Worm (Caenorhabditis elegans) whole organism, mixed stage, embryonic: ENCODE measurements around the gene F44A6.3.
A peak's percentile ranks its signal among the peaks of the same experiment; 100 is the strongest.

Experiments
- M03D4.4 ChIP-seq: sonication (generic microtip); optimal IDR thresholded peaks from 2 replicates; lab custom pipeline; 2017; ENCODE audit warnings: mild to moderate bottlenecking, missing genetic modification characterization, missing compliant biosample characterization
- bed-3 ChIP-seq: fragments of 200-800 bp; sonication (Bioruptor generic); optimal IDR thresholded peaks from 3 replicates; lab custom pipeline; 2018; ENCODE audit warnings: mild to moderate bottlenecking, missing genetic modification characterization, moderate library complexity, missing compliant biosample characterization
- blmp-1 ChIP-seq: fragments of 150-350 bp; optimal IDR thresholded peaks from 2 replicates; lab custom pipeline; 2014; ENCODE audit warnings: missing biosample characterization, missing genetic modification characterization
- ceh-39 ChIP-seq: fragments of 150-350 bp; optimal IDR thresholded peaks from 2 replicates; lab custom pipeline; 2014; ENCODE audit warnings: missing biosample characterization, missing genetic modification characterization
- ceh-43 ChIP-seq: fragments of 200-800 bp; sonication (Bioruptor generic); optimal IDR thresholded peaks from 2 replicates; lab custom pipeline; 2018; ENCODE audit warnings: mild to moderate bottlenecking, missing genetic modification characterization, moderate library complexity, missing compliant biosample characterization
- ceh-83 ChIP-seq: fragments of 200-800 bp; sonication (Bioruptor generic); optimal IDR thresholded peaks from 2 replicates; lab custom pipeline; 2018; ENCODE audit warnings: mild to moderate bottlenecking, missing genetic modification characterization, missing compliant biosample characterization
- ces-1 ChIP-seq: fragments of 150-350 bp; optimal IDR thresholded peaks from 2 replicates; lab custom pipeline; 2014; ENCODE audit warnings: missing biosample characterization, missing genetic modification reagents, missing genetic modification characterization
- drap-1 ChIP-seq: fragments of 200-800 bp; sonication (Bioruptor generic); optimal IDR thresholded peaks from 3 replicates; lab custom pipeline; 2018; ENCODE audit warnings: mild to moderate bottlenecking, missing genetic modification characterization, missing compliant biosample characterization
- elt-1 ChIP-seq: sonication (generic microtip); optimal IDR thresholded peaks from 2 replicates; lab custom pipeline; 2017; ENCODE audit warnings: missing genetic modification characterization, mild to moderate bottlenecking, missing compliant biosample characterization, antibody characterized with exemption, moderate library complexity, borderline replicate concordance; ENCODE audit not compliant: insufficient read depth
- elt-3 ChIP-seq: fragments of 150-350 bp; optimal IDR thresholded peaks from 2 replicates; lab custom pipeline; 2014; ENCODE audit warnings: missing biosample characterization, missing genetic modification characterization
- flh-1 ChIP-seq: fragments of 200-800 bp; sonication (Bioruptor generic); optimal IDR thresholded peaks from 2 replicates; lab custom pipeline; 2018; ENCODE audit warnings: mild to moderate bottlenecking, missing genetic modification characterization, moderate library complexity, missing compliant biosample characterization
- ham-2 ChIP-seq: fragments of 200-800 bp; sonication (Bioruptor generic); optimal IDR thresholded peaks from 2 replicates; lab custom pipeline; 2018; ENCODE audit warnings: mild to moderate bottlenecking, missing genetic modification characterization, missing compliant biosample characterization
- hlh-1 ChIP-seq: fragments of 150-350 bp; optimal IDR thresholded peaks from 2 replicates; lab custom pipeline; 2014; ENCODE audit warnings: missing biosample characterization, missing genetic modification reagents, missing genetic modification characterization
- lin-13 ChIP-seq: fragments of 150-350 bp; optimal IDR thresholded peaks from 2 replicates; lab custom pipeline; 2014; ENCODE audit warnings: missing biosample characterization, missing genetic modification characterization
- lin-32 ChIP-seq: fragments of 200-800 bp; sonication (Bioruptor generic); optimal IDR thresholded peaks from 2 replicates; lab custom pipeline; 2018; ENCODE audit warnings: mild to moderate bottlenecking, missing genetic modification characterization, missing compliant biosample characterization
- lsy-2 ChIP-seq: fragments of 150-350 bp; optimal IDR thresholded peaks from 2 replicates; lab custom pipeline; 2014; ENCODE audit warnings: missing biosample characterization, missing genetic modification characterization
- mab-5 ChIP-seq: fragments of 150-350 bp; optimal IDR thresholded peaks from 2 replicates; lab custom pipeline; 2014; ENCODE audit warnings: missing biosample characterization, missing genetic modification characterization
- mep-1 ChIP-seq: fragments of 150-350 bp; optimal IDR thresholded peaks from 2 replicates; lab custom pipeline; 2017; ENCODE audit warnings: missing biosample characterization, missing genetic modification reagents, missing genetic modification characterization, inconsistent platforms
- mls-2 ChIP-seq: sonication (generic microtip); optimal IDR thresholded peaks from 2 replicates; lab custom pipeline; 2016; ENCODE audit warnings: mild to moderate bottlenecking, missing genetic modification characterization, moderate library complexity, missing compliant biosample characterization
- nhr-12 ChIP-seq: fragments of 150-350 bp; optimal IDR thresholded peaks from 2 replicates; lab custom pipeline; 2014; ENCODE audit warnings: missing biosample characterization, missing genetic modification characterization
- nhr-2 ChIP-seq: fragments of 150-350 bp; optimal IDR thresholded peaks from 2 replicates; lab custom pipeline; 2014; ENCODE audit warnings: missing biosample characterization, missing genetic modification characterization
- nhr-237 ChIP-seq: fragments of 150-350 bp; optimal IDR thresholded peaks from 2 replicates; lab custom pipeline; 2014; ENCODE audit warnings: missing biosample characterization, missing genetic modification characterization
- nhr-28 ChIP-seq: fragments of 150-350 bp; optimal IDR thresholded peaks from 2 replicates; lab custom pipeline; 2014; ENCODE audit warnings: missing biosample characterization, missing genetic modification characterization
- nhr-76 ChIP-seq: sonication (generic microtip); optimal IDR thresholded peaks from 2 replicates; lab custom pipeline; 2017; ENCODE audit warnings: missing biosample characterization, missing genetic modification characterization
- pha-4 ChIP-seq: fragments of 150-350 bp; optimal IDR thresholded peaks from 2 replicates; lab custom pipeline; 2018; ENCODE audit warnings: missing biosample characterization, missing genetic modification reagents, missing genetic modification characterization
- sem-2 ChIP-seq: fragments of 200-800 bp; sonication (Bioruptor generic); optimal IDR thresholded peaks from 2 replicates; lab custom pipeline; 2018; ENCODE audit warnings: mild to moderate bottlenecking, missing genetic modification characterization, missing compliant biosample characterization
- snpc-4 ChIP-seq: fragments of 150-350 bp; optimal IDR thresholded peaks from 2 replicates; lab custom pipeline; 2014; ENCODE audit warnings: missing biosample characterization, missing genetic modification characterization
- sptf-1 ChIP-seq: sonication (generic microtip); optimal IDR thresholded peaks from 2 replicates; lab custom pipeline; 2017; ENCODE audit warnings: mild to moderate bottlenecking, missing genetic modification characterization, moderate library complexity, missing compliant biosample characterization
- tbx-8 ChIP-seq: fragments of 200-800 bp; sonication (Bioruptor generic); optimal IDR thresholded peaks from 2 replicates; lab custom pipeline; 2018; ENCODE audit warnings: mild to moderate bottlenecking, missing genetic modification characterization, moderate library complexity, missing compliant biosample characterization
- unc-120 ChIP-seq: sonication (generic microtip); optimal IDR thresholded peaks from 2 replicates; lab custom pipeline; 2017; ENCODE audit warnings: missing genetic modification characterization, missing compliant biosample characterization; ENCODE audit not compliant: poor library complexity, severe bottlenecking
- unc-39 ChIP-seq: fragments of 150-350 bp; optimal IDR thresholded peaks from 2 replicates; lab custom pipeline; 2014; ENCODE audit warnings: missing biosample characterization, missing genetic modification characterization
- unc-62 ChIP-seq: fragments of 150-350 bp; optimal IDR thresholded peaks from 2 replicates; lab custom pipeline; 2014; ENCODE audit warnings: missing biosample characterization, missing genetic modification reagents, missing genetic modification characterization
- zip-8 ChIP-seq: fragments of 150-350 bp; optimal IDR thresholded peaks from 2 replicates; lab custom pipeline; 2014; ENCODE audit warnings: missing biosample characterization, missing genetic modification characterization
- ztf-11 ChIP-seq: fragments of 150-350 bp; optimal IDR thresholded peaks from 2 replicates; lab custom pipeline; 2014; ENCODE audit warnings: missing biosample characterization, missing genetic modification characterization

Gene F44A6.3

DNA sequence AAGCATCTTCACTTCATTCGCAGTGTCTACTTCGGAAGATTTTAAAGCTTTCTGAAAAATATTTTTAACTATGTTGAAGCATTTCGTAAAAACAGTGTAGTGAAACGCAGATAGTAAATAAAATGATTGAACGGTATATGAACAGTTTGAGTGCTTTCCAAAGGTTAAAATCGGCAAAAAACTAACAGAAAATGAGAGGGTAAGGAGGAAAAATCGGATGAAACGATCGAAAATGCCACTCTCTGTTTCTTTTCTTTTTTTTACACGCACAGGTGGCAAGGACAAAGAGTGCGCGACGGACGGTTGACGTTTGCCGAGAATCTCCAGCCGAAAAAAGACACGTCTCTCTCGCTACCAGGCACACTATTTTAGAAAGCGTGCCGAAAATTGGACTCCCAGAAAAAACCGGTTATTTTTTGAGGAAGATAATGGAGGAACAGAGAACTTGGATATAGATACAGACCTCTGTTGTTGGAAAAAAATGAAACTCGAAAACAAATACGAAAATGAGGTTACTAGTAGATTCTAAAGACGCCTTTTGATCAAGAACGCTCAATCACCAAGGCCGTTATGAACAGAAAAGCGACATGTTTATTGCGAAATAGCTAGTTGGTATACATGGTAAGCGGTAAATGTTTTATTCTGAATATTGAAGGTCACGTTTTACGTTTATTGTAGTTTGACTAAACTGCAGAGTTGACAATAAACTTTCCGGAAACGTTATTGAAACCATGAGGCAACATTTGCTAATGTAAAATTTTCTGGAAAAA is 18.1 kb upstream of the F44A6.3 start, which contains the start of gene myrf-2:
myrf-2 (minus strand) TSS at position 51 of the 770 bp plus-strand sequence.
- TF ChIP-seq tbx-8 (GFP tag; lab: Kevin White, UChicago): no peak
- no peak for TF ChIP-seq drap-1 (GFP tag; lab: Kevin White, UChicago)
- no peak for TF ChIP-seq mab-5
- TF ChIP-seq ceh-83: no peak
- TF ChIP-seq sptf-1: no peak
- no peak for TF ChIP-seq nhr-237 (tag; lab: Kevin White, UChicago)

DNA sequence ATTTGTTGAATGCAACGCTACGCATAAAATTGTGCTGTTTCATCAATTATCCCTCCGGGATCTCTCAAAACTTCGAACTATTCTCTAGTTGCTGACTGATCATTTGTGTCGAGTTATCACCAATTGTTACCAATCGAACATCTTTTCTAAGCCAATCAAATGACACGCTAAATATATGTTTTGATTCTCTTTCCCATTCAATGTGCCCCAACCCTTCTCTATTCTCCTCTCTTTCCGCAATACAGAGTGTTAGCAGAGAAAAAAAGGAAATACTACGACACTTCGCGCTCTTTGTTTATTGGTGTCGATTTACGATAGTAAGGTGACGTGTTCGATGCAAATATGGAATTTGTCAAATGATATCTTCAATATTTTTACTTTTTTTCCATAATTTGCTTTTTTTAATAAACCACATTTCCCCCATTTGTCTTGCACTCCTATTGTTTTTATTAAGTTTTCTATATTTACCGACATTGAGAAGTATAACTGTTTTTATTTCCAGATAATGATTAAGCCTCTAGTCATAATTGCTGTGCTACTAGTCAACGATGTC is 15.3 kb upstream of the F44A6.3 start, which contains the start of gene nucb-1:
nucb-1 (plus strand) TSS at position 503 of the 553 bp plus-strand sequence.
- no peak for TF ChIP-seq ham-2 (GFP tag; lab: Kevin White, UChicago)
- peak; percentile 46 for TF ChIP-seq mep-1 (tag; lab: Kevin White, UChicago)
- no peak for TF ChIP-seq nhr-76 (tag; lab: Kevin White, UChicago)
- TF ChIP-seq ceh-83: no peak
- no peak for TF ChIP-seq flh-1
- TF ChIP-seq ces-1 (GFP tag; lab: Kevin White, UChicago): peak; percentile 58
- no peak for TF ChIP-seq tbx-8 (GFP tag; lab: Kevin White, UChicago)
- no peak for TF ChIP-seq mls-2 (tag; lab: Kevin White, UChicago)
- TF ChIP-seq lsy-2 (tag; lab: Kevin White, UChicago): peak; percentile 47
- TF ChIP-seq unc-62 (GFP tag; lab: Kevin White, UChicago): peak; percentile 75
- TF ChIP-seq nhr-237 (tag; lab: Kevin White, UChicago): peak; percentile 70
- no peak for TF ChIP-seq elt-1 (tag; lab: Kevin White, UChicago)
- no peak for TF ChIP-seq lin-32 (GFP tag; lab: Kevin White, UChicago)
- TF ChIP-seq hlh-1 (tag; lab: Kevin White, UChicago): peak; percentile 52
- no peak for TF ChIP-seq sptf-1
- TF ChIP-seq pha-4 (tag; lab: Kevin White, UChicago): peak; percentile 43
- no peak for TF ChIP-seq ceh-43
- TF ChIP-seq nhr-28 (tag; lab: Kevin White, UChicago): no peak
- TF ChIP-seq mab-5: no peak
- peak; percentile 5 for TF ChIP-seq unc-39 (tag; lab: Kevin White, UChicago)
- TF ChIP-seq drap-1 (GFP tag; lab: Kevin White, UChicago): peak; percentile 4
- TF ChIP-seq zip-8 (tag; lab: Kevin White, UChicago): no peak
- TF ChIP-seq unc-120: peak; percentile 69
- no peak for TF ChIP-seq nhr-2 (tag; lab: Kevin White, UChicago)
- peak; percentile 68 for TF ChIP-seq ceh-39 (tag; lab: Kevin White, UChicago)
- TF ChIP-seq snpc-4 (tag; lab: Kevin White, UChicago): no peak
- no peak for TF ChIP-seq M03D4.4
- no peak for TF ChIP-seq blmp-1 (tag; lab: Kevin White, UChicago)
- no peak for TF ChIP-seq nhr-12 (tag; lab: Kevin White, UChicago)
- TF ChIP-seq elt-3 (tag; lab: Kevin White, UChicago): no peak
- TF ChIP-seq sem-2 (GFP tag; lab: Kevin White, UChicago): no peak
- TF ChIP-seq ztf-11 (tag; lab: Kevin White, UChicago): no peak
- TF ChIP-seq, all 35 proteins: peak for 11

DNA sequence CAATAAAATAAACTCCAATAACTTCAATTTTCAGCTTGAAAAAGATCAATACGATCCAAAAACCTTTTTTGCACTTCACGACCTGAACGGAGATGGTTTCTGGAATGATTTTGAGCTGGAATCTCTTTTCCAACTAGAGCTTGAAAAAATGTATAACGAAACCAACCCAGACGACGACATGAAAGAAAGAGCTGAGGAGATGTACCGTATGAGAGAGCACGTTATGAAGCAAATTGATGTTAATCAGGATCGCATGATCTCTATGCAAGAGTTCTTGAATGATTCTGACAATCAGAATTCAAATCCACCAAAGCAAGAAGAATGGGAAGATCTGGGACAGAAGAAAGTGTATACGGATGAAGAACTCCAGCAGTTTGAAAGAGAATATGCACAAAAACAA is 13.4 kb upstream of the F44A6.3 start:
- TF ChIP-seq mab-5 (no peak), bed-3 (GFP tag; lab: Kevin White, UChicago) (no peak), pha-4 (tag; lab: Kevin White, UChicago) (no peak), nhr-237 (tag; lab: Kevin White, UChicago) (no peak), ceh-43 (no peak), hlh-1 (tag; lab: Kevin White, UChicago) (no peak), mep-1 (tag; lab: Kevin White, UChicago) (no peak), ceh-39 (tag; lab: Kevin White, UChicago) (no peak), nhr-12 (tag; lab: Kevin White, UChicago) (no peak), nhr-76 (tag; lab: Kevin White, UChicago) (no peak), tbx-8 (GFP tag; lab: Kevin White, UChicago) (no peak), ham-2 (GFP tag; lab: Kevin White, UChicago) (no peak), flh-1 (no peak), unc-62 (GFP tag; lab: Kevin White, UChicago) (no peak), unc-120 (no peak), ceh-83 (no peak), sem-2 (GFP tag; lab: Kevin White, UChicago) (no peak), lin-13 (no peak), snpc-4 (tag; lab: Kevin White, UChicago) (no peak), elt-1 (tag; lab: Kevin White, UChicago) (no peak)
